Fruit fly (Drosophila melanogaster): ENCODE data around the gene tim.

DNA sequence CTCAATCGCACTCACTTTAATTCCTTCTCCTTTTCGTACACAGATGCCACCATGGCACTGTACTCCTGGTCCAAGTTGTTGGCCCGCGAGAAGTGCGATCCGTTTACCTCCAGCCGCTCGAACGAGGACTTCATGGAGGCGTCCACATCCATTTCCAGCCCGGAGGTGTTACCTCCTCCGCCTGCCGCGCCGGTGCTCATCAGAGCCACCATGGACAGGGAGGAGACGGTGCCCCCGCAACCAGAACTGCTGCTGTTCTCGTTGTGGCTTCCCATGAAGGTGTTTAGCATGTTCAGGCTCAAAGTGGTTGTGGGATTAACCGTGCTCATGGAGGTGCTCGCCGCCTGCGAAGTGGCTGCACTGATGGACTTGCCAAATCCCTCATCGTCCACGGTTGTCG lies 12.5 kb downstream of the tim start:
- TF ChIP-seq CG30020 (tag; optimal IDR thresholded peaks at IDR 0.05) (no peak), trem (tag; optimal IDR thresholded peaks at IDR 0.05) (no peak), ttk (GFP tag; IDR thresholded peaks at IDR 0.05) (no peak), CG13424 (tag; optimal IDR thresholded peaks at IDR 0.05) (no peak), Dfd (GFP tag; optimal IDR thresholded peaks at IDR 0.05) (no peak), Jarid2 (GFP tag; optimal IDR thresholded peaks at IDR 0.05) (no peak), CG4707 (GFP tag; optimal IDR thresholded peaks at IDR 0.05) (no peak), CG31388 (GFP tag; optimal IDR thresholded peaks at IDR 0.05) (no peak), slp2 (GFP tag; optimal IDR thresholded peaks at IDR 0.05) (no peak)
